Worm (Caenorhabditis elegans) whole organism, late embryonic: ENCODE measurements around the gene srbc-58.
"Not testable (repeated sequence)": the region's sequence is repeated elsewhere in the genome, so short reads cannot be mapped to it uniquely, and the experiment has no call there.

Experiments
- K02D7.2 ChIP-seq: sonication (generic microtip); optimal IDR thresholded peaks from 2 replicates; lab custom pipeline; 2017; ENCODE audit warnings: mild to moderate bottlenecking, missing genetic modification characterization, missing compliant biosample characterization
- ahr-1 ChIP-seq: sonication (generic microtip); optimal IDR thresholded peaks from 2 replicates; lab custom pipeline; 2016; ENCODE audit warnings: missing genetic modification characterization, missing compliant biosample characterization
- ceh-2 ChIP-seq: sonication (generic microtip); optimal IDR thresholded peaks from 2 replicates; lab custom pipeline; 2016; ENCODE audit warnings: missing genotype, missing genetic modification characterization, missing compliant biosample characterization
- dmd-4 ChIP-seq: sonication (generic microtip); optimal IDR thresholded peaks from 2 replicates; lab custom pipeline; 2016; ENCODE audit warnings: borderline replicate concordance, missing genetic modification characterization, missing compliant biosample characterization
- fkh-10 ChIP-seq: fragments of 150-350 bp; optimal IDR thresholded peaks from 2 replicates; lab custom pipeline; 2014; ENCODE audit warnings: missing biosample characterization, missing genetic modification reagents, missing genetic modification characterization
- hlh-30 ChIP-seq: sonication (generic microtip); optimal IDR thresholded peaks from 2 replicates; lab custom pipeline; 2017; ENCODE audit warnings: antibody characterized with exemption, missing genetic modification characterization, missing compliant biosample characterization; ENCODE audit not compliant: insufficient read depth
- hlh-6 ChIP-seq: sonication (generic microtip); optimal IDR thresholded peaks from 2 replicates; lab custom pipeline; 2016; ENCODE audit warnings: missing genotype, missing genetic modification characterization, missing compliant biosample characterization
- nhr-232 ChIP-seq: sonication (generic microtip); optimal IDR thresholded peaks from 2 replicates; lab custom pipeline; 2016; ENCODE audit warnings: missing genetic modification characterization, missing compliant biosample characterization
- ztf-16 ChIP-seq: sonication (generic microtip); optimal IDR thresholded peaks from 2 replicates; lab custom pipeline; 2017; ENCODE audit warnings: missing genetic modification characterization, missing compliant biosample characterization

Gene srbc-58

ce11 chrV:817182-817581, 42.4 kb downstream of the srbc-58 start, which contains the start of gene R13D11.1:
Gene R13D11.1 (plus strand): TSS chrV:817482.
- no peak for TF ChIP-seq hlh-30 (tag; lab: Kevin White, UChicago)
- TF ChIP-seq, all 69 proteins: peak for 0

DNA sequence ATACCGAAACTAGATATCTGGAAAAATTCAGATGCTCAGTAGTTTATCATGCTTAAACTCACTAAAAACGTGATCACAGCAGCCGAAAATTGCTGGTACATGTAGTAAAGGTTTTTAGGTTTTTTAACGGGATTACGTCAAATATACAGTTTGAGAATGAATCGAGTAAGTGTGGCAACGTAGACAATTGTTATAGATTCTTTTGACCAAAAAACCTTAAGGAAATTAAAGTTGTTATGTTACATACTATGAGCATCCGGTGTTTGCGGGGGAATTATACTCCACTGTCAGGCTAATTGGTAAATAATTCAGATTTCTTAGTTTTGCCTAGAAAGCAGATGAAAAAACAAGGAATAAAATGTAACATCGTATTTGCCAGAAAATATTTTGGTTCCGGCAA, 45.8 kb downstream of the srbc-58 start, which contains the start of gene srx-32:
Gene srx-32 (minus strand): TSS at position 101 of the 400 bp plus-strand sequence.
- not testable (repeated sequence) for TF ChIP-seq nhr-232, ztf-16, ahr-1 (tag; lab: Kevin White, UChicago)
- TF ChIP-seq, all 69 proteins: peak for 0; not testable (repeated sequence) for 69

DNA sequence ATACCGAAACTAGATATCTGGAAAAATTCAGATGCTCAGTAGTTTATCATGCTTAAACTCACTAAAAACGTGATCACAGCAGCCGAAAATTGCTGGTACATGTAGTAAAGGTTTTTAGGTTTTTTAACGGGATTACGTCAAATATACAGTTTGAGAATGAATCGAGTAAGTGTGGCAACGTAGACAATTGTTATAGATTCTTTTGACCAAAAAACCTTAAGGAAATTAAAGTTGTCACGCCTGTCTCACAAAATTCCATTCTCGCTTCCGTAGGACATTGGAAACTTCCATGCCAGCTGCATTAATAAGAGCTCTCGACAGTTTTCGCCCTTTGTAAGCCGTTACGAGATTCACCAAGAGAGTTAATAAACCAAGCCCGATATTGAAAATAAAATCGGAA, 48.1 kb downstream of the srbc-58 start, which contains the start of gene srx-31:
Gene srx-31 (minus strand): TSS at position 101 of the 400 bp plus-strand sequence.
- not testable (repeated sequence) for TF ChIP-seq dmd-4, ztf-16, hlh-6 (tag; lab: Kevin White, UChicago)

DNA sequence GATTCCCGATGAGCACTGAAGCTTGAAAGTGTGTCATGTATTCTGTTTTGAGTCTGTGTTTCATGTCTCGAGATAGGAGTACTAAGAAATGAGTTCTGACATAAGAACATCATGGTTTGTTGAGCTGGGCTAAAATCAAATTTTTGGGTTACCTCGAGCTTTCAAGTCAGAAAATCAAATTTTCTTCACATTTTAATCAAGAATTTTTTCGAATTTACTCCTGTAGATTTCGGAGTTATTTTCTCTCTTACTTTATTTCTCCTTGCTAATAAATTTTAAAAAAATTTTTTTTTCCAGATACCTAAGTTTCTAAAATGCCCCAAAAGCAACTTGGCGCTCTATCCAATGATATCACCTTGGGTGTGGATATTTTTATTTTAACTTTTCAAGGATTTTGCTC, 51.3 kb downstream of the srbc-58 start, which contains the start of gene F41H8.2:
Gene F41H8.2 (plus strand): TSS at position 301 of the 400 bp plus-strand sequence.
- TF ChIP-seq nhr-232 (tag; lab: Kevin White, UChicago) (no peak), fkh-10 (GFP tag; lab: Kevin White, UChicago) (no peak), ceh-2 (tag; lab: Kevin White, UChicago) (no peak), K02D7.2 (no peak)
